Fruit fly (Drosophila melanogaster): ENCODE results near the gene CG9733.

The CG9733 gene

dm6 chr3R:30246603-30247002, at the start of gene CG9733:
Gene CG9733, minus strand, starts transcription at chr3R:30246703.
- no peak for TF ChIP-seq CTCF (optimal IDR thresholded peaks at IDR 0.05)
- no peak for TF ChIP-seq CG8478 (optimal IDR thresholded peaks at IDR 0.05)

dm6 chr3R:30296035-30296434, 49.5 kb upstream of the CG9733 start:
- no peak for TF ChIP-seq CG8478 (optimal IDR thresholded peaks at IDR 0.05)
- TF ChIP-seq CTCF (optimal IDR thresholded peaks at IDR 0.05), result no peak

- no peak for TF ChIP-seq CG8478 (optimal IDR thresholded peaks at IDR 0.05)
- no peak for TF ChIP-seq CTCF (optimal IDR thresholded peaks at IDR 0.05)
Measured at dm6 chr3R:30295022-30295421, 48.5 kb upstream of the CG9733 start.

dm6 chr3R:30294603-30295002, 48.1 kb upstream of the CG9733 start:
- TF ChIP-seq CG8478 (optimal IDR thresholded peaks at IDR 0.05), result no peak
- TF ChIP-seq CTCF (optimal IDR thresholded peaks at IDR 0.05), result peak; percentile 59 to 65

- TF ChIP-seq CG8478 (optimal IDR thresholded peaks at IDR 0.05), result no peak
- no peak for TF ChIP-seq CTCF (optimal IDR thresholded peaks at IDR 0.05)
Measured at dm6 chr3R:30293478-30294122, 47.1 kb upstream of the CG9733 start.

dm6 chr3R:30289056-30289734, 42.7 kb upstream of the CG9733 start:
- no peak for TF ChIP-seq CTCF (optimal IDR thresholded peaks at IDR 0.05)
- TF ChIP-seq CG8478 (optimal IDR thresholded peaks at IDR 0.05), result no peak

- no peak for TF ChIP-seq CTCF (optimal IDR thresholded peaks at IDR 0.05)
- TF ChIP-seq CG8478 (optimal IDR thresholded peaks at IDR 0.05), result no peak
Measured at dm6 chr3R:30288362-30289055, 42.0 kb upstream of the CG9733 start.

dm6 chr3R:30287389-30287788, 40.9 kb upstream of the CG9733 start:
- TF ChIP-seq CG8478 (optimal IDR thresholded peaks at IDR 0.05), result no peak
- no peak for TF ChIP-seq CTCF (optimal IDR thresholded peaks at IDR 0.05)

dm6 chr3R:30286347-30286746, 39.8 kb upstream of the CG9733 start:
- TF ChIP-seq CTCF (optimal IDR thresholded peaks at IDR 0.05) (no peak), CG8478 (optimal IDR thresholded peaks at IDR 0.05) (no peak)

dm6 chr3R:30284989-30285670, 38.6 kb upstream of the CG9733 start:
- TF ChIP-seq CTCF (optimal IDR thresholded peaks at IDR 0.05) (no peak), CG8478 (optimal IDR thresholded peaks at IDR 0.05) (no peak)

dm6 chr3R:30284573-30284972, 38.1 kb upstream of the CG9733 start:
- TF ChIP-seq CG8478 (optimal IDR thresholded peaks at IDR 0.05) (no peak), CTCF (optimal IDR thresholded peaks at IDR 0.05) (no peak)

dm6 chr3R:30283940-30284339, 37.4 kb upstream of the CG9733 start:
- TF ChIP-seq CTCF (optimal IDR thresholded peaks at IDR 0.05) (no peak), CG8478 (optimal IDR thresholded peaks at IDR 0.05) (no peak)

dm6 chr3R:30283037-30283590, 36.6 kb upstream of the CG9733 start:
- TF ChIP-seq CTCF (optimal IDR thresholded peaks at IDR 0.05) (no peak), CG8478 (optimal IDR thresholded peaks at IDR 0.05) (no peak)

dm6 chr3R:30282478-30282877, 36.0 kb upstream of the CG9733 start:
- TF ChIP-seq CTCF (optimal IDR thresholded peaks at IDR 0.05), result no peak
- TF ChIP-seq CG8478 (optimal IDR thresholded peaks at IDR 0.05), result no peak
